Worm (Caenorhabditis elegans): ENCODE measurements around the gene W06G6.11.

W06G6.11 gene

ce11 chrV:16645201-16645940, 3.7 kb downstream of the W06G6.11 start, which contains the start of gene W06G6.17:
W06G6.17 (minus strand) TSS chrV:16645251.
- no peak for TF ChIP-seq pqm-1 (tag; optimal IDR thresholded peaks at IDR 0.05)
- TF ChIP-seq nhr-67 (tag; optimal IDR thresholded peaks at IDR 0.05): no peak
- peak; percentile 11 for TF ChIP-seq elt-2 (tag; optimal IDR thresholded peaks at IDR 0.05)
- no peak for TF ChIP-seq ceh-28 (tag; optimal IDR thresholded peaks at IDR 0.05)
- TF ChIP-seq jun-1 (tag; optimal IDR thresholded peaks at IDR 0.05): no peak
- no peak for TF ChIP-seq fkh-2 (tag; optimal IDR thresholded peaks at IDR 0.05)
- TF ChIP-seq egl-5 (tag; optimal IDR thresholded peaks at IDR 0.05): no peak
- TF ChIP-seq unc-39 (tag; optimal IDR thresholded peaks at IDR 0.05): no peak
- no peak for TF ChIP-seq snpc-4 (tag; optimal IDR thresholded peaks at IDR 0.05)

- no peak for TF ChIP-seq nfya-1 (tag; optimal IDR thresholded peaks at IDR 0.05; ENCODE audit: insufficient read depth)
- no peak for TF ChIP-seq ztf-11 (tag; optimal IDR thresholded peaks at IDR 0.05)
- no peak for TF ChIP-seq ceh-9 (tag; optimal IDR thresholded peaks at IDR 0.05)
- no peak for TF ChIP-seq tbx-2 (tag; optimal IDR thresholded peaks at IDR 0.05)
- TF ChIP-seq nhr-25 (tag; optimal IDR thresholded peaks at IDR 0.05): no peak
- TF ChIP-seq sea-2 (GFP tag; optimal IDR thresholded peaks at IDR 0.05): no peak
- TF ChIP-seq ceh-28 (tag; optimal IDR thresholded peaks at IDR 0.05): no peak
- TF ChIP-seq nhr-23 (tag; optimal IDR thresholded peaks at IDR 0.05): no peak
- no peak for TF ChIP-seq unc-39 (tag; optimal IDR thresholded peaks at IDR 0.05)
- no peak for TF ChIP-seq zag-1 (tag; optimal IDR thresholded peaks at IDR 0.05)
- no peak for TF ChIP-seq nhr-28 (tag; optimal IDR thresholded peaks at IDR 0.05)
- no peak for TF ChIP-seq elt-2 (tag; optimal IDR thresholded peaks at IDR 0.05)
- TF ChIP-seq lin-39 (tag; optimal IDR thresholded peaks at IDR 0.05): no peak
- TF ChIP-seq pha-4 (tag; optimal IDR thresholded peaks at IDR 0.05): no peak
- TF ChIP-seq nhr-77 (tag; optimal IDR thresholded peaks at IDR 0.05): no peak
- no peak for TF ChIP-seq pqm-1 (tag; optimal IDR thresholded peaks at IDR 0.05)
- TF ChIP-seq lin-15B (tag; optimal IDR thresholded peaks at IDR 0.05): no peak
- TF ChIP-seq mdl-1 (tag; optimal IDR thresholded peaks at IDR 0.05): no peak
- TF ChIP-seq lsy-12 (tag; optimal IDR thresholded peaks at IDR 0.05): no peak
Measured at ce11 chrV:16643558-16643957, 5.5 kb downstream of the W06G6.11 start, which contains the start of gene srw-77. srw-77 (minus strand) TSS chrV:16643658.

ce11 chrV:16640366-16640765, 8.7 kb downstream of the W06G6.11 start:
- no peak for TF ChIP-seq tbx-2 (tag; optimal IDR thresholded peaks at IDR 0.05)
- no peak for TF ChIP-seq egl-5 (tag; optimal IDR thresholded peaks at IDR 0.05)
- no peak for TF ChIP-seq unc-39 (tag; optimal IDR thresholded peaks at IDR 0.05)
- peak; percentile 32 for TF ChIP-seq elt-2 (tag; optimal IDR thresholded peaks at IDR 0.05)
- TF ChIP-seq hmg-11 (tag; optimal IDR thresholded peaks at IDR 0.05): no peak

- TF ChIP-seq nhr-43 (tag; optimal IDR thresholded peaks at IDR 0.05; ENCODE audit: poor library complexity, severe bottlenecking) (no peak), hmg-11 (tag; optimal IDR thresholded peaks at IDR 0.05) (no peak), nhr-12 (tag; optimal IDR thresholded peaks at IDR 0.05) (no peak), elt-1 (tag; optimal IDR thresholded peaks at IDR 0.05) (no peak), tbx-2 (tag; optimal IDR thresholded peaks at IDR 0.05) (no peak), lin-39 (tag; optimal IDR thresholded peaks at IDR 0.05) (no peak), ztf-11 (tag; optimal IDR thresholded peaks at IDR 0.05) (no peak), unc-62 (GFP tag; optimal IDR thresholded peaks at IDR 0.05) (no peak), ceh-9 (tag; optimal IDR thresholded peaks at IDR 0.05) (no peak), nhr-25 (tag; optimal IDR thresholded peaks at IDR 0.05) (no peak), pha-4 (tag; optimal IDR thresholded peaks at IDR 0.05) (no peak), aly-2 (tag; optimal IDR thresholded peaks at IDR 0.05) (no peak), egl-27 (tag; optimal IDR thresholded peaks at IDR 0.05) (no peak), daf-12 (tag; optimal IDR thresholded peaks at IDR 0.05) (no peak), nhr-237 (tag; optimal IDR thresholded peaks at IDR 0.05) (no peak), zag-1 (tag; optimal IDR thresholded peaks at IDR 0.05) (no peak), nhr-11 (tag; optimal IDR thresholded peaks at IDR 0.05) (no peak), ceh-28 (tag; optimal IDR thresholded peaks at IDR 0.05) (no peak), elt-3 (tag; optimal IDR thresholded peaks at IDR 0.05) (no peak), jun-1 (tag; optimal IDR thresholded peaks at IDR 0.05) (no peak)
Measured at ce11 chrV:16638204-16638603, 10.9 kb downstream of the W06G6.11 start, which contains the start of gene srw-76. srw-76 (minus strand) TSS chrV:16638304.
